Fruit fly (Drosophila melanogaster): Measurements from ENCODE around the gene Lkr.

Lkr gene

dm6 chr3L:5578595-5578994 lies 49.5 kb upstream of the Lkr start (continued):
- TF ChIP-seq oc (tag; optimal IDR thresholded peaks at IDR 0.05), result peak; percentile 79
- TF ChIP-seq Pdp1 (GFP tag; optimal IDR thresholded peaks at IDR 0.05), result peak in 1 of 2 experiments; percentile 94
- TF ChIP-seq CG6683 (GFP tag; optimal IDR thresholded peaks at IDR 0.05), result no peak
- no peak for TF ChIP-seq CG4730 (GFP tag; IDR thresholded peaks at IDR 0.05)
- no peak for TF ChIP-seq ems (GFP tag; optimal IDR thresholded peaks at IDR 0.05)
- TF ChIP-seq klu (GFP tag; IDR thresholded peaks at IDR 0.05), result no peak
- TF ChIP-seq CG1792 (GFP tag; optimal IDR thresholded peaks at IDR 0.05), result no peak
- TF ChIP-seq CG11560 (tag; IDR thresholded peaks at IDR 0.05), result no peak
- no peak for TF ChIP-seq Rx (GFP tag; IDR thresholded peaks at IDR 0.05)
- TF ChIP-seq CG6175 (GFP tag; IDR thresholded peaks at IDR 0.05), result no peak
- TF ChIP-seq BtbVII (GFP tag; optimal IDR thresholded peaks at IDR 0.05), result no peak
- no peak for TF ChIP-seq CG2129 (GFP tag; IDR thresholded peaks at IDR 0.05; ENCODE audit: partially characterized antibody)

- peak; percentile 37 for TF ChIP-seq CG2116 (GFP tag; optimal IDR thresholded peaks at IDR 0.05)
- peak; percentile 92 for TF ChIP-seq CG31441 (GFP tag; IDR thresholded peaks at IDR 0.05)
- TF ChIP-seq gt (GFP tag; IDR thresholded peaks at IDR 0.05), result peak; percentile 53; the same call in 1 of the 2 replicates
- peak; percentile 94 for TF ChIP-seq Fer3 (tag; optimal IDR thresholded peaks at IDR 0.05)
- TF ChIP-seq CG32767 (GFP tag; IDR thresholded peaks at IDR 0.05), result peak; percentile 92
- no peak for TF ChIP-seq prd (optimal IDR thresholded peaks at IDR 0.05)
- TF ChIP-seq prd (GFP tag; IDR thresholded peaks at IDR 0.05), result peak; percentile 89
- TF ChIP-seq unpg (GFP tag; optimal IDR thresholded peaks at IDR 0.05), result peak; percentile 91
- TF ChIP-seq rib (GFP tag; IDR thresholded peaks at IDR 0.05), result peak; percentile 91
- peak; percentile 93 for TF ChIP-seq Rfx (GFP tag; IDR thresholded peaks at IDR 0.05)
- TF ChIP-seq salm (tag; optimal IDR thresholded peaks at IDR 0.05), result peak; percentile 78
- TF ChIP-seq dan (GFP tag; IDR thresholded peaks at IDR 0.05), result peak; percentile 35; the same call in 1 of the 2 replicates
- peak; percentile 77 for TF ChIP-seq HLH54F (GFP tag; optimal IDR thresholded peaks at IDR 0.05)
- TF ChIP-seq CG34376 (GFP tag; optimal IDR thresholded peaks at IDR 0.05), result peak; percentile 84
- TF ChIP-seq bbx (GFP tag; IDR thresholded peaks at IDR 0.05; ENCODE audit: partially characterized antibody), result no peak
- TF ChIP-seq Bteb2 (GFP tag; optimal IDR thresholded peaks at IDR 0.05), result peak; percentile 52
- peak; percentile 24; the same call in 1 of the 3 replicates for TF ChIP-seq sr (GFP tag; IDR thresholded peaks at IDR 0.05)
- TF ChIP-seq CG7786 (GFP tag; optimal IDR thresholded peaks at IDR 0.05), result peak; percentile 75
- TF ChIP-seq CG11247 (GFP tag; IDR thresholded peaks at IDR 0.05), result peak; percentile 88
- peak; percentile 76 for TF ChIP-seq gsb (GFP tag; IDR thresholded peaks at IDR 0.05)
- TF ChIP-seq CG2678 (tag; optimal IDR thresholded peaks at IDR 0.05), result peak; percentile 96
- TF ChIP-seq Rx (GFP tag; IDR thresholded peaks at IDR 0.05), result peak; percentile 66
- TF ChIP-seq tio (GFP tag; optimal IDR thresholded peaks at IDR 0.05), result peak; percentile 77
- peak; percentile 78; the same call in 3 of the 4 replicates for TF ChIP-seq Gug (GFP tag; IDR thresholded peaks at IDR 0.05)
- no peak for TF ChIP-seq lov (optimal IDR thresholded peaks at IDR 0.05)
- peak; percentile 26; the same call in 1 of the 3 replicates for TF ChIP-seq lov (GFP tag; IDR thresholded peaks at IDR 0.05)
- TF ChIP-seq CG8089 (GFP tag; optimal IDR thresholded peaks at IDR 0.05), result peak; percentile 69
- TF ChIP-seq ttk (GFP tag; IDR thresholded peaks at IDR 0.05), result peak; percentile 78
- TF ChIP-seq CG1832 (GFP tag; optimal IDR thresholded peaks at IDR 0.05), result peak; percentile 22
- peak; percentile 76 for TF ChIP-seq CG4328 (GFP tag; optimal IDR thresholded peaks at IDR 0.05)
- peak; percentile 99 for TF ChIP-seq nom (GFP tag; optimal IDR thresholded peaks at IDR 0.05)
- peak; percentile 28 for TF ChIP-seq CG7271 (tag; optimal IDR thresholded peaks at IDR 0.05)
- peak; percentile 49; the same call in 1 of the 2 replicates for TF ChIP-seq CG1024 (GFP tag; IDR thresholded peaks at IDR 0.05)
- TF ChIP-seq Ptx1 (GFP tag; IDR thresholded peaks at IDR 0.05), result peak; percentile 95
- TF ChIP-seq jigr1 (GFP tag; IDR thresholded peaks at IDR 0.05), result peak; percentile 92
- peak; percentile 84 for TF ChIP-seq CG12219 (GFP tag; optimal IDR thresholded peaks at IDR 0.05)
- peak; percentile 66 for TF ChIP-seq zfh2 (GFP tag; optimal IDR thresholded peaks at IDR 0.05)
- no peak for TF ChIP-seq unc-4 (GFP tag; IDR thresholded peaks at IDR 0.05; ENCODE audit: partially characterized antibody)
Measured at dm6 chr3L:5577250-5578138, 48.4 kb upstream of the Lkr start, which contains the start of gene Msr-110. TSS of gene Msr-110 (minus strand) at chr3L:5577348.

All from whole organism, embryonic.